Fruit fly (Drosophila melanogaster) whole organism, embryonic: ENCODE results near the gene CG10298.

ENCODE experiments used
- Atf3 ChIP-seq: fragments of 200-800 bp; sonication (Bioruptor generic); optimal IDR thresholded peaks from 3 replicates; lab custom pipeline; 2016; ENCODE audit warnings: missing biosample characterization, missing genetic modification characterization
- BtbVII ChIP-seq: fragments of 200-800 bp; sonication (Bioruptor generic); optimal IDR thresholded peaks from 3 replicates; lab custom pipeline; 2017; ENCODE audit warnings: missing biosample characterization, mild to moderate bottlenecking, missing genetic modification characterization
- CG10321 ChIP-seq: fragments of 200-800 bp; sonication (Bioruptor generic); IDR thresholded peaks from 2 replicates; pipeline ENCODE4 v1.3.6; 2022; ENCODE audit warnings: missing biosample characterization, missing genetic modification characterization
- CG13123 ChIP-seq: fragments of 200-800 bp; sonication (Bioruptor generic); optimal IDR thresholded peaks from 2 replicates; lab custom pipeline; 2016; ENCODE audit warnings: missing biosample characterization, missing genetic modification characterization
- CG13624 ChIP-seq: fragments of 200-800 bp; sonication (Bioruptor generic); optimal IDR thresholded peaks from 2 replicates; lab custom pipeline; 2016; ENCODE audit warnings: missing biosample characterization, missing genetic modification characterization
- CG15011 ChIP-seq: fragments of 200-800 bp; sonication (Bioruptor generic); optimal IDR thresholded peaks from 3 replicates; lab custom pipeline; 2018; ENCODE audit warnings: missing biosample characterization, mild to moderate bottlenecking, missing genetic modification characterization
- CG16863 ChIP-seq: fragments of 200-800 bp; sonication (Bioruptor generic); optimal IDR thresholded peaks from 3 replicates; lab custom pipeline; 2016; ENCODE audit warnings: missing biosample characterization, missing genetic modification characterization
- CG17359 ChIP-seq: fragments of 200-800 bp; sonication (Bioruptor generic); optimal IDR thresholded peaks from 3 replicates; lab custom pipeline; 2018; ENCODE audit warnings: missing biosample characterization, mild to moderate bottlenecking, missing genetic modification characterization, moderate library complexity
- CG17361 ChIP-seq: fragments of 200-800 bp; sonication (Bioruptor generic); IDR thresholded peaks from 3 replicates; pipeline ENCODE4 v1.3.6; 2022; ENCODE audit warnings: missing biosample characterization, missing genetic modification characterization
- CG1792 ChIP-seq: fragments of 200-800 bp; sonication (Bioruptor generic); optimal IDR thresholded peaks from 2 replicates; lab custom pipeline; 2016; ENCODE audit warnings: missing biosample characterization, missing genetic modification characterization
- CG18764 ChIP-seq: fragments of 200-800 bp; sonication (Bioruptor generic); optimal IDR thresholded peaks from 3 replicates; lab custom pipeline; 2016; ENCODE audit warnings: missing biosample characterization, missing genetic modification characterization
- CG2678 ChIP-seq: fragments of 200-800 bp; sonication (Bioruptor generic); optimal IDR thresholded peaks from 3 replicates; lab custom pipeline; 2019; ENCODE audit warnings: missing biosample characterization, mild to moderate bottlenecking, missing genetic modification characterization, moderate library complexity
- CG31441 ChIP-seq: fragments of 200-800 bp; sonication (Bioruptor generic); IDR thresholded peaks from 2 replicates; pipeline ENCODE4 v1.3.6; 2022; ENCODE audit warnings: missing biosample characterization, missing genetic modification characterization
- CG34422 ChIP-seq: fragments of 200-800 bp; sonication (Bioruptor generic); IDR thresholded peaks from 3 replicates; pipeline ENCODE4 v1.3.6; 2022; ENCODE audit warnings: missing biosample characterization, missing genetic modification characterization
- CG4282 ChIP-seq: fragments of 200-800 bp; sonication (Bioruptor generic); optimal IDR thresholded peaks from 2 replicates; lab custom pipeline; 2016; ENCODE audit warnings: missing biosample characterization, missing genetic modification characterization
- CG6791 ChIP-seq: fragments of 200-800 bp; sonication (Bioruptor generic); IDR thresholded peaks from 3 replicates; pipeline ENCODE4 v1.3.6; 2022; ENCODE audit warnings: missing biosample characterization, missing genetic modification characterization; ENCODE audit not compliant: partially characterized antibody
- CG6854 ChIP-seq: fragments of 200-800 bp; sonication (Bioruptor generic); optimal IDR thresholded peaks from 3 replicates; lab custom pipeline; 2017; ENCODE audit warnings: missing biosample characterization, mild to moderate bottlenecking, missing genetic modification characterization
- CG8089 ChIP-seq: fragments of 200-800 bp; sonication (Bioruptor generic); optimal IDR thresholded peaks from 3 replicates; lab custom pipeline; 2016; ENCODE audit warnings: missing biosample characterization, missing genetic modification characterization
- CG9817 ChIP-seq: fragments of 200-800 bp; sonication (Bioruptor generic); optimal IDR thresholded peaks from 2 replicates; lab custom pipeline; 2018; ENCODE audit warnings: missing biosample characterization, mild to moderate bottlenecking, missing genetic modification characterization, moderate library complexity
- CHES-1-like ChIP-seq: fragments of 200-800 bp; sonication (Bioruptor generic); optimal IDR thresholded peaks from 2 replicates; lab custom pipeline; 2016; ENCODE audit warnings: missing biosample characterization, missing genetic modification characterization
- Ets65A ChIP-seq: fragments of 200-800 bp; sonication (Bioruptor generic); peaks from one replicate; lab custom pipeline; 2016; ENCODE audit warnings: missing biosample characterization, missing genetic modification characterization
- Fer2 ChIP-seq: fragments of 200-800 bp; sonication (Bioruptor generic); optimal IDR thresholded peaks from 2 replicates; lab custom pipeline; 2018; ENCODE audit warnings: missing biosample characterization, mild to moderate bottlenecking, missing genetic modification characterization, moderate library complexity
- Hsf ChIP-seq: fragments of 200-800 bp; sonication (Bioruptor generic); optimal IDR thresholded peaks from 3 replicates; lab custom pipeline; 2016; ENCODE audit warnings: missing biosample characterization, missing genetic modification characterization
- Mrtf ChIP-seq: fragments of 200-800 bp; sonication (Bioruptor generic); IDR thresholded peaks from 3 replicates; pipeline ENCODE4 v1.3.6; 2022; ENCODE audit warnings: missing biosample characterization, missing genetic modification characterization
- NC2α ChIP-seq: fragments of 200-800 bp; sonication (Bioruptor generic); optimal IDR thresholded peaks from 2 replicates; lab custom pipeline; 2016; ENCODE audit warnings: missing biosample characterization, missing genetic modification characterization
- NC2β ChIP-seq: fragments of 200-800 bp; sonication (Bioruptor generic); optimal IDR thresholded peaks from 2 replicates; lab custom pipeline; 2016; ENCODE audit warnings: missing biosample characterization, missing genetic modification characterization
- Neu2 ChIP-seq: fragments of 200-800 bp; sonication (Bioruptor generic); optimal IDR thresholded peaks from 3 replicates; lab custom pipeline; 2016; ENCODE audit warnings: missing biosample characterization, missing genetic modification characterization, borderline replicate concordance
- NfI ChIP-seq: fragments of 200-800 bp; sonication (Bioruptor generic); optimal IDR thresholded peaks from 3 replicates; lab custom pipeline; 2018; ENCODE audit warnings: missing biosample characterization, mild to moderate bottlenecking, missing genetic modification characterization, moderate library complexity
- Opbp ChIP-seq: fragments of 200-800 bp; sonication (Bioruptor generic); IDR thresholded peaks from 3 replicates; pipeline ENCODE4 v1.3.6; 2022; ENCODE audit warnings: missing biosample characterization, missing genetic modification characterization; ENCODE audit not compliant: partially characterized antibody
- Rx ChIP-seq: fragments of 200-800 bp; sonication (Bioruptor generic); IDR thresholded peaks from 2 replicates; pipeline ENCODE4 v1.3.6; 2022; ENCODE audit warnings: missing biosample characterization, missing genetic modification characterization
- Side ChIP-seq: fragments of 200-800 bp; sonication (Bioruptor generic); optimal IDR thresholded peaks from 2 replicates; lab custom pipeline; 2016; ENCODE audit warnings: missing biosample characterization, missing genetic modification characterization
- Ssrp ChIP-seq: fragments of 200-800 bp; sonication (Bioruptor generic); optimal IDR thresholded peaks from 2 replicates; lab custom pipeline; 2018; ENCODE audit warnings: missing biosample characterization, mild to moderate bottlenecking, missing genetic modification characterization, moderate library complexity
- Trl ChIP-seq, 3 experiments: fragments of >200 bp in 2 of 3; fragments of 200-800 bp in 1 of 3; sonication (Bioruptor generic) in 1 of 3; optimal IDR thresholded peaks; 2 replicates in 1 of 3; 3 replicates in 2 of 3; lab custom pipeline; 2016 to 2017; ENCODE audit warnings: missing biosample characterization in 1 of 3, missing genetic modification characterization in 1 of 3
- Xrp1 ChIP-seq: fragments of 200-800 bp; sonication (Bioruptor generic); IDR thresholded peaks from 2 replicates; pipeline ENCODE4 v1.3.6; 2022; ENCODE audit warnings: missing biosample characterization, missing genetic modification characterization
- ato ChIP-seq: fragments of 200-800 bp; sonication (Bioruptor generic); IDR thresholded peaks from 2 replicates; pipeline ENCODE4 v1.3.6; 2022; ENCODE audit warnings: missing biosample characterization, missing genetic modification characterization; ENCODE audit not compliant: partially characterized antibody
- br ChIP-seq: fragments of >200 bp; optimal IDR thresholded peaks from 2 replicates; lab custom pipeline; 2017
- cas ChIP-seq: fragments of 200-800 bp; sonication (Bioruptor generic); IDR thresholded peaks from 2 replicates; pipeline ENCODE4 v1.3.6; 2022; ENCODE audit warnings: missing biosample characterization, missing genetic modification characterization
- fd102C ChIP-seq: fragments of 200-800 bp; sonication (Bioruptor generic); optimal IDR thresholded peaks from 2 replicates; lab custom pipeline; 2018; ENCODE audit warnings: missing biosample characterization, mild to moderate bottlenecking, missing genetic modification characterization, moderate library complexity
- gem ChIP-seq: fragments of 200-800 bp; sonication (Bioruptor generic); optimal IDR thresholded peaks from 2 replicates; lab custom pipeline; 2019; ENCODE audit warnings: missing biosample characterization, mild to moderate bottlenecking, missing genetic modification characterization, moderate library complexity
- h ChIP-seq: fragments of >200 bp; optimal IDR thresholded peaks from 2 replicates; lab custom pipeline; 2017
- kah ChIP-seq: fragments of 200-800 bp; sonication (Bioruptor generic); optimal IDR thresholded peaks from 2 replicates; lab custom pipeline; 2018; ENCODE audit warnings: missing biosample characterization, mild to moderate bottlenecking, missing genetic modification characterization
- kni ChIP-seq: fragments of 200-800 bp; sonication (Bioruptor generic); optimal IDR thresholded peaks from 3 replicates; lab custom pipeline; 2017; ENCODE audit warnings: mild to moderate bottlenecking, missing biosample characterization, missing genetic modification reagents, missing genetic modification characterization
- maf-S ChIP-seq: fragments of 200-800 bp; sonication (Bioruptor generic); optimal IDR thresholded peaks from 2 replicates; lab custom pipeline; 2016; ENCODE audit warnings: missing biosample characterization, missing genetic modification characterization
- nmo ChIP-seq: fragments of 200-800 bp; sonication (Bioruptor generic); optimal IDR thresholded peaks from 2 replicates; lab custom pipeline; 2018; ENCODE audit warnings: missing biosample characterization, mild to moderate bottlenecking, missing genetic modification characterization, moderate library complexity
- pan ChIP-seq, 4 experiments: fragments of >200 bp in 3 of 4; fragments of 200-800 bp in 1 of 4; sonication (Bioruptor generic) in 1 of 4; optimal IDR thresholded peaks in 3 of 4; IDR thresholded peaks in 1 of 4; 2 replicates each; pipeline versions ENCODE4 v1.3.6 to Lab custom; 2017 to 2022; ENCODE audit warnings: missing biosample characterization in 2 of 4, missing genetic modification characterization in 2 of 4, mixed read lengths in 1 of 4
- repo ChIP-seq: fragments of 200-800 bp; sonication (Bioruptor generic); optimal IDR thresholded peaks from 2 replicates; lab custom pipeline; 2016; ENCODE audit warnings: missing biosample characterization, missing genetic modification characterization
- run ChIP-seq: fragments of 200-800 bp; sonication (Bioruptor generic); optimal IDR thresholded peaks from 3 replicates; lab custom pipeline; 2018; ENCODE audit warnings: missing biosample characterization, mild to moderate bottlenecking, missing genetic modification characterization
- sens-2 ChIP-seq: fragments of 200-800 bp; sonication (Bioruptor generic); IDR thresholded peaks from 2 replicates; pipeline ENCODE4 v1.3.6; 2022; ENCODE audit warnings: missing biosample characterization, missing genetic modification characterization
- stc ChIP-seq: fragments of 200-800 bp; sonication (Bioruptor generic); IDR thresholded peaks from 2 replicates; pipeline ENCODE4 v1.3.6; 2022; ENCODE audit warnings: missing biosample characterization, missing genetic modification characterization
- twi ChIP-seq: fragments of 200-800 bp; optimal IDR thresholded peaks from 2 replicates; lab custom pipeline; 2019; ENCODE audit warnings: missing biosample characterization, mild to moderate bottlenecking, missing genetic modification characterization, moderate library complexity
- z ChIP-seq: fragments of 200-800 bp; sonication (Bioruptor generic); IDR thresholded peaks from 3 replicates; pipeline ENCODE4 v1.3.6; 2022; ENCODE audit warnings: missing biosample characterization, missing genetic modification characterization
- zen ChIP-seq: fragments of 200-800 bp; sonication (Bioruptor generic); optimal IDR thresholded peaks from 3 replicates; lab custom pipeline; 2018; ENCODE audit warnings: missing biosample characterization, mild to moderate bottlenecking, missing genetic modification characterization, moderate library complexity

CG10298 gene

dm6 chr3R:6380129-6380528 is 37.3 kb downstream of the CG10298 start, which contains the start of the genes CG1024 and TfIIFalpha (continued):
- no peak for TF ChIP-seq BtbVII (GFP tag; lab: Kevin White, UChicago)
- no peak for TF ChIP-seq Atf3 (GFP tag; lab: Kevin White, UChicago)
- no peak for TF ChIP-seq run (tag; lab: Kevin White, UChicago)
- TF ChIP-seq CG17361 (GFP tag; lab: Robert Waterston, UW) = no peak
- TF ChIP-seq Fer2 (tag; lab: Kevin White, UChicago) = no peak
- no peak for TF ChIP-seq sens-2 (GFP tag; lab: Robert Waterston, UW)
- TF ChIP-seq cas (GFP tag; lab: Robert Waterston, UW) = no peak
- no peak for TF ChIP-seq CG18764 (GFP tag; lab: Kevin White, UChicago)
- TF ChIP-seq pan (optimal IDR thresholded peaks at IDR 0.05; lab: Kevin White, UChicago) = no peak
- no peak for TF ChIP-seq pan (GFP tag; optimal IDR thresholded peaks at IDR 0.05 in 1 of 2, IDR thresholded peaks at IDR 0.05 in 1 of 2)
- TF ChIP-seq Hsf = peak; percentile 9
- no peak for TF ChIP-seq NC2α (GFP tag; lab: Kevin White, UChicago)
- no peak for TF ChIP-seq Neu2 (GFP tag; lab: Kevin White, UChicago)
- no peak for TF ChIP-seq CG6854
- TF ChIP-seq CG17359 = no peak
- TF ChIP-seq NC2β (GFP tag; lab: Kevin White, UChicago) = no peak
- no peak for TF ChIP-seq CG9817 (tag; lab: Kevin White, UChicago)
- TF ChIP-seq CG8089 = peak; percentile 6
- no peak for TF ChIP-seq Rx (GFP tag; lab: Robert Waterston, UW)
- no peak for TF ChIP-seq maf-S (GFP tag; lab: Kevin White, UChicago)
- TF ChIP-seq CG1792 (GFP tag; lab: Kevin White, UChicago) = no peak
- TF ChIP-seq kah = no peak
- TF ChIP-seq gem = no peak
- peak; percentile 3 for TF ChIP-seq Side (GFP tag; lab: Kevin White, UChicago)
- TF ChIP-seq CG15011 (GFP tag; lab: Kevin White, UChicago) = no peak
- peak; percentile 73 for TF ChIP-seq CG31441
- TF ChIP-seq NfI (GFP tag; lab: Kevin White, UChicago) = no peak
- TF ChIP-seq CG4282 (GFP tag; lab: Kevin White, UChicago) = no peak
- no peak for TF ChIP-seq Trl (optimal IDR thresholded peaks at IDR 0.05; lab: Kevin White, UChicago)
- no peak for TF ChIP-seq Trl (GFP tag; optimal IDR thresholded peaks at IDR 0.05; lab: Kevin White, UChicago)
- peak; percentile 21 for TF ChIP-seq CHES-1-like (GFP tag; lab: Kevin White, UChicago)
- TF ChIP-seq kni (GFP tag; lab: Kevin White, UChicago) = no peak
- TF ChIP-seq Ssrp (tag; lab: Kevin White, UChicago) = no peak
- TF ChIP-seq twi (tag; lab: Kevin White, UChicago) = no peak
- TF ChIP-seq CG2678 (tag; lab: Kevin White, UChicago) = no peak
- TF ChIP-seq CG10321 = no peak
- peak; percentile 88 for TF ChIP-seq ato (GFP tag; lab: Robert Waterston, UW)
- peak; percentile 86 for TF ChIP-seq CG6791 (GFP tag; lab: Robert Waterston, UW)
- TF ChIP-seq z (GFP tag; lab: Robert Waterston, UW) = no peak
- TF ChIP-seq Ets65A (GFP tag; lab: Kevin White, UChicago) = no peak
- no peak for TF ChIP-seq br (lab: Kevin White, UChicago)
- TF ChIP-seq repo (GFP tag; lab: Kevin White, UChicago) = no peak
- TF ChIP-seq CG34422 (GFP tag; lab: Robert Waterston, UW) = no peak
- TF ChIP-seq h (lab: Kevin White, UChicago) = no peak
- TF ChIP-seq CG13123 = no peak
- no peak for TF ChIP-seq CG13624 (GFP tag; lab: Kevin White, UChicago)
- no peak for TF ChIP-seq CG16863 (GFP tag; lab: Kevin White, UChicago)
- no peak for TF ChIP-seq zen (tag; lab: Kevin White, UChicago)
- peak; percentile 40 for TF ChIP-seq nmo (GFP tag; lab: Kevin White, UChicago)
- TF ChIP-seq Mrtf = no peak
- no peak for TF ChIP-seq stc (GFP tag; lab: Robert Waterston, UW)
- TF ChIP-seq Opbp (GFP tag; lab: Robert Waterston, UW) = peak; percentile 79
- no peak; the same call in 1 of the 2 replicates for TF ChIP-seq Xrp1
- no peak for TF ChIP-seq fd102C (GFP tag; lab: Kevin White, UChicago)
